Worm (Caenorhabditis elegans) whole organism, L4 larva: ENCODE results near the gene T25C12.3.

ENCODE experiments used
- egl-43 ChIP-seq: fragments of 200-800 bp; sonication (Bioruptor generic); IDR thresholded peaks from 2 replicates; pipeline ENCODE4 v1.3.6; 2022; ENCODE audit warnings: missing genetic modification reagents, missing genetic modification characterization, missing compliant biosample characterization
- lim-7 ChIP-seq: fragments of 200-800 bp; sonication (Bioruptor generic); IDR thresholded peaks from 2 replicates; pipeline ENCODE4 v1.3.6; 2022; ENCODE audit warnings: missing genetic modification characterization, missing compliant biosample characterization
- nhr-42 ChIP-seq: fragments of 200-800 bp; sonication (Bioruptor generic); IDR thresholded peaks from 2 replicates; pipeline ENCODE4 v1.3.6; 2022; ENCODE audit warnings: missing genetic modification characterization, missing compliant biosample characterization
- skn-1 ChIP-seq: fragments of 150-350 bp; optimal IDR thresholded peaks from 2 replicates; lab custom pipeline; 2014; ENCODE audit warnings: missing biosample characterization, missing genetic modification characterization

- no peak for TF ChIP-seq egl-43
- TF ChIP-seq lim-7 = no peak
- no peak for TF ChIP-seq nhr-42
- TF ChIP-seq skn-1 (tag; lab: Kevin White, UChicago) = no peak
These were observed 18.0 kb downstream of the T25C12.3 start for ce11 chrX:11481825-11482093.
